Worm (Caenorhabditis elegans) whole organism, L1 larva: Measurements from ENCODE around the gene K08A2.2.

Experiments used
- F16B12.6 ChIP-seq: fragments of 150-350 bp; optimal IDR thresholded peaks from 2 replicates; lab custom pipeline; 2014; ENCODE audit warnings: missing biosample characterization, missing genetic modification characterization
- efl-1 ChIP-seq, 4 experiments: fragments of 150-350 bp; optimal IDR thresholded peaks in 3 of 4; peaks in 1 of 4; 1 replicate in 1 of 4; 2 replicates in 3 of 4; lab custom pipeline; 2014; ENCODE audit warnings: missing biosample characterization in 2 of 4, missing genetic modification characterization in 2 of 4, missing genetic modification reagents in 2 of 4
- mep-1 ChIP-seq: fragments of 150-350 bp; optimal IDR thresholded peaks from 2 replicates; lab custom pipeline; 2014; ENCODE audit warnings: missing biosample characterization, missing genetic modification characterization
- nhr-19 ChIP-seq: fragments of 200-800 bp; sonication (Bioruptor generic); conservative IDR thresholded peaks from 2 replicates; pipeline ENCODE4 v1.3.6; 2022; ENCODE audit warnings: missing genetic modification characterization, missing compliant biosample characterization
- skn-1 ChIP-seq: fragments of 150-350 bp; optimal IDR thresholded peaks from 2 replicates; lab custom pipeline; 2014; ENCODE audit warnings: missing biosample characterization, missing genetic modification characterization
- unc-130 ChIP-seq: fragments of 150-350 bp; optimal IDR thresholded peaks from 2 replicates; lab custom pipeline; 2017; ENCODE audit warnings: missing biosample characterization, missing genetic modification characterization, inconsistent platforms

DNA sequence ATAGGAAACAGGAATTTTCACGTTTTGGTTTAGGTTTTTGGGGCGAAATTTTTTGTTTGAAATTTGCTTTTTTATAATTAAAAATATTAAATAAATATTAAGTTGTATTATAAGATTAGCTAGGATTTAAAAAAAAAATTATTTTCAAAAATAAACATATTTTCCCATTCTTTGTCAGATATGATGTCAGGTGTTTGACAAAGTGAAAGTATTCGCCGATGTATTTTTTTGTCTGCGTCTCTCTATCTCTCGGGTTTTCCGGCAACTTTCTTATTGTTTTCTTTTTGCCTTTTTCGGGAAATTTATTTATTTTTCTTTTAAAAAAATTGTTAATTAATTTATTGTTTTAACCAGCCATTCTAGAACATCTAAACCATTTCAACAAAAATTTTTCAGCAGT, 39.0 kb downstream of the K08A2.2 start:
- TF ChIP-seq F16B12.6 (tag; lab: Kevin White, UChicago) (no peak), nhr-19 (GFP tag; lab: Robert Waterston, UW) (no peak), efl-1 (optimal IDR thresholded peaks at IDR 0.05; lab: Kevin White, UChicago) (no peak), efl-1 (GFP tag; optimal IDR thresholded peaks at IDR 0.05 in 1 of 2; lab: Kevin White, UChicago) (no peak), mep-1 (tag; lab: Kevin White, UChicago) (no peak), unc-130 (tag; lab: Kevin White, UChicago) (no peak), skn-1 (tag; lab: Kevin White, UChicago) (no peak)
